Worm (Caenorhabditis elegans) whole organism, late embryonic: ENCODE results near the gene F18F11.4.

Experiments
- ahr-1 ChIP-seq: sonication (generic microtip); optimal IDR thresholded peaks from 2 replicates; lab custom pipeline; 2016; ENCODE audit warnings: missing genetic modification characterization, missing compliant biosample characterization
- ama-1 ChIP-seq: fragments of 150-350 bp; optimal IDR thresholded peaks from 2 replicates; lab custom pipeline; 2014
- ceh-31 ChIP-seq: sonication (generic microtip); optimal IDR thresholded peaks from 2 replicates; lab custom pipeline; 2016; ENCODE audit warnings: missing genetic modification characterization, missing compliant biosample characterization
- ceh-48 ChIP-seq: sonication (generic microtip); optimal IDR thresholded peaks from 2 replicates; lab custom pipeline; 2016; ENCODE audit warnings: missing genetic modification characterization, inconsistent platforms, missing compliant biosample characterization
- elt-2 ChIP-seq: sonication (generic microtip); optimal IDR thresholded peaks from 2 replicates; lab custom pipeline; 2016; ENCODE audit warnings: missing genetic modification reagents, missing genetic modification characterization, missing compliant biosample characterization
- hlh-30 ChIP-seq: sonication (generic microtip); optimal IDR thresholded peaks from 2 replicates; lab custom pipeline; 2017; ENCODE audit warnings: antibody characterized with exemption, missing genetic modification characterization, missing compliant biosample characterization; ENCODE audit not compliant: insufficient read depth
- hlh-6 ChIP-seq: sonication (generic microtip); optimal IDR thresholded peaks from 2 replicates; lab custom pipeline; 2016; ENCODE audit warnings: missing genotype, missing genetic modification characterization, missing compliant biosample characterization
- lin-11 ChIP-seq: fragments of 200-800 bp; sonication (Bioruptor generic); optimal IDR thresholded peaks from 2 replicates; lab custom pipeline; 2018; ENCODE audit warnings: mild to moderate bottlenecking, missing genetic modification characterization, missing compliant biosample characterization
- nhr-11 ChIP-seq: fragments of 150-350 bp; optimal IDR thresholded peaks from 2 replicates; lab custom pipeline; 2014; ENCODE audit warnings: missing biosample characterization, missing genetic modification characterization
- pag-3 ChIP-seq: sonication (generic microtip); optimal IDR thresholded peaks from 2 replicates; lab custom pipeline; 2016; ENCODE audit warnings: missing compliant biosample characterization, missing genetic modification characterization, borderline replicate concordance
- pha-4 ChIP-seq: fragments of 150-350 bp; optimal IDR thresholded peaks from 2 replicates; lab custom pipeline; 2018; ENCODE audit warnings: missing biosample characterization, missing genetic modification reagents, missing genetic modification characterization
- pqm-1 ChIP-seq: sonication (generic microtip); optimal IDR thresholded peaks from 2 replicates; lab custom pipeline; 2016; ENCODE audit warnings: missing genetic modification characterization, missing compliant biosample characterization
- ref-2 ChIP-seq: sonication (generic microtip); optimal IDR thresholded peaks from 2 replicates; lab custom pipeline; 2016; ENCODE audit warnings: missing genetic modification characterization, missing compliant biosample characterization
- unc-86 ChIP-seq: sonication (generic microtip); optimal IDR thresholded peaks from 2 replicates; lab custom pipeline; 2016; ENCODE audit warnings: missing genetic modification characterization, missing compliant biosample characterization

- no peak for TF ChIP-seq unc-86
- TF ChIP-seq lin-11 (tag; lab: Kevin White, UChicago): no peak
- no peak for TF ChIP-seq ceh-31 (tag; lab: Kevin White, UChicago)
- no peak for TF ChIP-seq pqm-1 (tag; lab: Kevin White, UChicago)
- peak; percentile 52 for TF ChIP-seq elt-2 (tag; lab: Kevin White, UChicago)
- TF ChIP-seq nhr-11 (tag; lab: Kevin White, UChicago): no peak
- TF ChIP-seq ama-1 (lab: Kevin White, UChicago): no peak
- TF ChIP-seq pha-4 (tag; lab: Kevin White, UChicago): no peak
- TF ChIP-seq hlh-6 (tag; lab: Kevin White, UChicago): no peak
- no peak for TF ChIP-seq ref-2 (tag; lab: Kevin White, UChicago)
- TF ChIP-seq hlh-30 (tag; lab: Kevin White, UChicago): no peak
- TF ChIP-seq pag-3 (tag; lab: Kevin White, UChicago): no peak
- TF ChIP-seq ahr-1: no peak
- TF ChIP-seq ceh-48 (tag; lab: Kevin White, UChicago): no peak
These were observed 10.2 kb upstream of the F18F11.4 start, which contains the start of gene dsc-4 for ce11 chrIV:320380-320779.
